Fruit fly (Drosophila melanogaster) whole organism, embryonic: ENCODE data around the gene SMC6.

Experiments used
- ATbp ChIP-seq: fragments of 200-800 bp; sonication (Bioruptor generic); optimal IDR thresholded peaks from 2 replicates; lab custom pipeline; 2017; ENCODE audit warnings: missing biosample characterization, mild to moderate bottlenecking, missing genetic modification characterization, missing genetic modification reagents
- CG1233 ChIP-seq: fragments of 200-800 bp; sonication (Bioruptor generic); optimal IDR thresholded peaks from 4 replicates; lab custom pipeline; 2018; ENCODE audit warnings: missing biosample characterization, mild to moderate bottlenecking, missing genetic modification characterization
- CG12391 ChIP-seq: fragments of 200-800 bp; sonication (Bioruptor generic); optimal IDR thresholded peaks from 3 replicates; lab custom pipeline; 2018; ENCODE audit warnings: missing biosample characterization, mild to moderate bottlenecking, missing genetic modification characterization, moderate library complexity
- CG14710 ChIP-seq: fragments of 200-800 bp; sonication (Bioruptor generic); optimal IDR thresholded peaks from 3 replicates; lab custom pipeline; 2019; ENCODE audit warnings: missing biosample characterization, mild to moderate bottlenecking, missing genetic modification characterization, moderate library complexity
- CG15269 ChIP-seq: fragments of 200-800 bp; sonication (Bioruptor generic); optimal IDR thresholded peaks from 2 replicates; lab custom pipeline; 2018; ENCODE audit warnings: missing biosample characterization, mild to moderate bottlenecking, missing genetic modification characterization, moderate library complexity
- CG15601 ChIP-seq: fragments of 200-800 bp; sonication (Bioruptor generic); optimal IDR thresholded peaks from 3 replicates; lab custom pipeline; 2019; ENCODE audit warnings: missing biosample characterization, mild to moderate bottlenecking, missing genetic modification characterization, moderate library complexity
- CG17359 ChIP-seq: fragments of 200-800 bp; sonication (Bioruptor generic); optimal IDR thresholded peaks from 3 replicates; lab custom pipeline; 2018; ENCODE audit warnings: missing biosample characterization, mild to moderate bottlenecking, missing genetic modification characterization, moderate library complexity
- CG18599 ChIP-seq: fragments of 200-800 bp; sonication (Bioruptor generic); optimal IDR thresholded peaks from 3 replicates; lab custom pipeline; 2017; ENCODE audit warnings: missing biosample characterization, missing genetic modification characterization, mild to moderate bottlenecking, moderate library complexity, missing genetic modification reagents
- CG18619 ChIP-seq: fragments of 200-800 bp; sonication (Bioruptor generic); optimal IDR thresholded peaks from 3 replicates; lab custom pipeline; 2017; ENCODE audit warnings: missing biosample characterization, mild to moderate bottlenecking, missing genetic modification characterization
- CG2678 ChIP-seq: fragments of 200-800 bp; sonication (Bioruptor generic); optimal IDR thresholded peaks from 3 replicates; lab custom pipeline; 2019; ENCODE audit warnings: missing biosample characterization, mild to moderate bottlenecking, missing genetic modification characterization, moderate library complexity
- CG2712 ChIP-seq: fragments of 200-800 bp; optimal IDR thresholded peaks from 3 replicates; lab custom pipeline; 2019; ENCODE audit warnings: missing biosample characterization, mild to moderate bottlenecking, missing genetic modification characterization, moderate library complexity
- CG2875 ChIP-seq: fragments of 200-800 bp; sonication (Bioruptor generic); optimal IDR thresholded peaks from 2 replicates; lab custom pipeline; 2017; ENCODE audit warnings: missing biosample characterization, mild to moderate bottlenecking, missing genetic modification characterization, missing genetic modification reagents
- CG30020 ChIP-seq: fragments of 200-800 bp; optimal IDR thresholded peaks from 2 replicates; lab custom pipeline; 2019; ENCODE audit warnings: missing biosample characterization, mild to moderate bottlenecking, missing genetic modification characterization, moderate library complexity
- CG31441 ChIP-seq: fragments of 200-800 bp; sonication (Bioruptor generic); IDR thresholded peaks from 2 replicates; pipeline ENCODE4 v1.3.6; 2022; ENCODE audit warnings: missing biosample characterization, missing genetic modification characterization
- CG4820 ChIP-seq: fragments of 200-800 bp; sonication (Bioruptor generic); optimal IDR thresholded peaks from 3 replicates; lab custom pipeline; 2016; ENCODE audit warnings: missing biosample characterization, missing genetic modification characterization
- CG6689 ChIP-seq: fragments of 200-800 bp; sonication (Bioruptor generic); IDR thresholded peaks from 2 replicates; pipeline ENCODE4 v1.3.6; 2022; ENCODE audit warnings: missing biosample characterization, missing genetic modification characterization
- CG8388 ChIP-seq: fragments of 200-800 bp; sonication (Bioruptor generic); optimal IDR thresholded peaks from 2 replicates; lab custom pipeline; 2019; ENCODE audit warnings: missing biosample characterization, mild to moderate bottlenecking, missing genetic modification characterization, moderate library complexity
- Drgx ChIP-seq: fragments of 200-800 bp; sonication (Bioruptor generic); IDR thresholded peaks from 2 replicates; pipeline ENCODE4 v1.3.6; 2022; ENCODE audit warnings: missing biosample characterization, missing genetic modification characterization
- Eip74EF ChIP-seq, 2 experiments: fragments of 200-800 bp in 1 of 2; fragments of >200 bp in 1 of 2; sonication (Bioruptor generic) in 1 of 2; optimal IDR thresholded peaks; 2 replicates each; lab custom pipeline; 2017 to 2019; ENCODE audit warnings: missing biosample characterization in 2 of 2, missing genetic modification characterization in 2 of 2, mild to moderate bottlenecking in 1 of 2, moderate library complexity in 1 of 2
- Hmx ChIP-seq: fragments of 200-800 bp; sonication (Bioruptor generic); optimal IDR thresholded peaks from 2 replicates; lab custom pipeline; 2016; ENCODE audit warnings: missing biosample characterization, missing genetic modification characterization
- Hr3 ChIP-seq: fragments of 200-800 bp; sonication (Bioruptor generic); optimal IDR thresholded peaks from 3 replicates; lab custom pipeline; 2016; ENCODE audit warnings: missing biosample characterization, missing genetic modification characterization
- Hr51 ChIP-seq, 2 experiments: fragments of 200-800 bp; sonication (Bioruptor generic); optimal IDR thresholded peaks; 2 replicates in 1 of 2; 3 replicates in 1 of 2; lab custom pipeline; 2016 to 2018; ENCODE audit warnings: missing biosample characterization in 2 of 2, missing genetic modification characterization in 2 of 2, mild to moderate bottlenecking in 1 of 2, moderate library complexity in 1 of 2
- Hr78 ChIP-seq, 2 experiments: fragments of 200-800 bp in 1 of 2; fragments of >200 bp in 1 of 2; sonication (Bioruptor generic) in 1 of 2; optimal IDR thresholded peaks; 2 replicates each; lab custom pipeline; 2017 to 2019; ENCODE audit warnings: missing biosample characterization in 2 of 2, missing genetic modification characterization in 2 of 2, mild to moderate bottlenecking in 1 of 2, moderate library complexity in 1 of 2
- Hsf ChIP-seq: fragments of 200-800 bp; sonication (Bioruptor generic); optimal IDR thresholded peaks from 3 replicates; lab custom pipeline; 2016; ENCODE audit warnings: missing biosample characterization, missing genetic modification characterization
- MTF-1 ChIP-seq: fragments of 200-800 bp; sonication (Bioruptor generic); optimal IDR thresholded peaks from 2 replicates; lab custom pipeline; 2018; ENCODE audit warnings: missing biosample characterization, mild to moderate bottlenecking, missing genetic modification characterization, borderline replicate concordance
- Med ChIP-seq: fragments of 200-800 bp; sonication (Bioruptor generic); peaks from one replicate; lab custom pipeline; 2016; ENCODE audit warnings: missing biosample characterization, missing genetic modification characterization, mild to moderate bottlenecking, inconsistent platforms, moderate library complexity
- Oli ChIP-seq: fragments of 200-800 bp; sonication (Bioruptor generic); optimal IDR thresholded peaks from 2 replicates; lab custom pipeline; 2018; ENCODE audit warnings: missing biosample characterization, mild to moderate bottlenecking, missing genetic modification characterization, moderate library complexity
- Sox100B ChIP-seq: fragments of 200-800 bp; sonication (Bioruptor generic); optimal IDR thresholded peaks from 3 replicates; lab custom pipeline; 2018; ENCODE audit warnings: missing biosample characterization, mild to moderate bottlenecking, missing genetic modification characterization
- Sox102F ChIP-seq: fragments of 200-800 bp; sonication (Bioruptor generic); optimal IDR thresholded peaks from 2 replicates; lab custom pipeline; 2018; ENCODE audit warnings: missing biosample characterization, mild to moderate bottlenecking, missing genetic modification characterization, moderate library complexity
- Ssrp ChIP-seq: fragments of 200-800 bp; sonication (Bioruptor generic); optimal IDR thresholded peaks from 2 replicates; lab custom pipeline; 2018; ENCODE audit warnings: missing biosample characterization, mild to moderate bottlenecking, missing genetic modification characterization, moderate library complexity
- Xbp1 ChIP-seq: fragments of 200-800 bp; sonication (Bioruptor generic); optimal IDR thresholded peaks from 3 replicates; lab custom pipeline; 2016; ENCODE audit warnings: missing biosample characterization, mild to moderate bottlenecking, missing genetic modification characterization
- Xrp1 ChIP-seq: fragments of 200-800 bp; sonication (Bioruptor generic); IDR thresholded peaks from 2 replicates; pipeline ENCODE4 v1.3.6; 2022; ENCODE audit warnings: missing biosample characterization, missing genetic modification characterization
- al ChIP-seq: fragments of 200-800 bp; sonication (Bioruptor generic); IDR thresholded peaks from 2 replicates; pipeline ENCODE4 v1.3.6; 2022; ENCODE audit warnings: missing biosample characterization, missing genetic modification characterization
- az2 ChIP-seq: fragments of 200-800 bp; sonication (Bioruptor generic); optimal IDR thresholded peaks from 3 replicates; lab custom pipeline; 2016; ENCODE audit warnings: missing biosample characterization, missing genetic modification characterization
- bsh ChIP-seq, 2 experiments: fragments of 200-800 bp; sonication (Bioruptor generic); optimal IDR thresholded peaks; 2 replicates each; lab custom pipeline; 2017 to 2018; ENCODE audit warnings: mild to moderate bottlenecking in 2 of 2, missing biosample characterization in 2 of 2, missing genetic modification characterization in 2 of 2, moderate library complexity in 1 of 2
- chinmo ChIP-seq: fragments of 200-800 bp; sonication (Bioruptor generic); IDR thresholded peaks from 4 replicates; pipeline ENCODE4 v1.3.6; 2022; ENCODE audit warnings: missing biosample characterization, missing genetic modification characterization; ENCODE audit not compliant: partially characterized antibody
- corto ChIP-seq: fragments of 200-800 bp; sonication (Bioruptor generic); optimal IDR thresholded peaks from 2 replicates; lab custom pipeline; 2016; ENCODE audit warnings: missing biosample characterization, mild to moderate bottlenecking, missing genetic modification characterization, moderate library complexity
- gce ChIP-seq: fragments of 200-800 bp; sonication (Bioruptor generic); IDR thresholded peaks from 3 replicates; pipeline ENCODE4 v1.3.6; 2022; ENCODE audit warnings: missing biosample characterization, missing genetic modification characterization
- gem ChIP-seq: fragments of 200-800 bp; sonication (Bioruptor generic); optimal IDR thresholded peaks from 2 replicates; lab custom pipeline; 2019; ENCODE audit warnings: missing biosample characterization, mild to moderate bottlenecking, missing genetic modification characterization, moderate library complexity
- gsb-n ChIP-seq: fragments of 200-800 bp; sonication (Bioruptor generic); optimal IDR thresholded peaks from 3 replicates; lab custom pipeline; 2018; ENCODE audit warnings: missing biosample characterization, mild to moderate bottlenecking, missing genetic modification characterization
- lbe ChIP-seq: fragments of 200-800 bp; sonication (Bioruptor generic); optimal IDR thresholded peaks from 2 replicates; lab custom pipeline; 2016; ENCODE audit warnings: missing biosample characterization, mild to moderate bottlenecking, missing genetic modification characterization
- nmo ChIP-seq: fragments of 200-800 bp; sonication (Bioruptor generic); optimal IDR thresholded peaks from 2 replicates; lab custom pipeline; 2018; ENCODE audit warnings: missing biosample characterization, mild to moderate bottlenecking, missing genetic modification characterization, moderate library complexity
- sens ChIP-seq: fragments of 200-800 bp; sonication (Bioruptor generic); peaks from one replicate; lab custom pipeline; 2016; ENCODE audit warnings: missing biosample characterization, missing genetic modification characterization
- sima ChIP-seq: fragments of 200-800 bp; sonication (Bioruptor generic); optimal IDR thresholded peaks from 2 replicates; lab custom pipeline; 2016; ENCODE audit warnings: missing biosample characterization, missing genetic modification characterization
- sqz ChIP-seq: fragments of 200-800 bp; sonication (Bioruptor generic); optimal IDR thresholded peaks from 3 replicates; lab custom pipeline; 2018; ENCODE audit warnings: missing biosample characterization, mild to moderate bottlenecking, missing genetic modification characterization
- tup ChIP-seq: fragments of 200-800 bp; sonication (Bioruptor generic); optimal IDR thresholded peaks from 2 replicates; lab custom pipeline; 2016; ENCODE audit warnings: missing biosample characterization, mild to moderate bottlenecking, missing genetic modification characterization, moderate library complexity
- vvl ChIP-seq: fragments of 200-800 bp; sonication (Bioruptor generic); IDR thresholded peaks from 2 replicates; pipeline ENCODE4 v1.3.6; 2022; ENCODE audit warnings: missing biosample characterization, missing genetic modification characterization
- zfh1 ChIP-seq: fragments of 200-800 bp; sonication (Bioruptor generic); IDR thresholded peaks from 3 replicates; pipeline ENCODE4 v1.3.6; 2022; ENCODE audit warnings: missing biosample characterization, missing genetic modification characterization

SMC6 gene

dm6 chr3R:24203426-24203825 is 10.2 kb upstream of the SMC6 start (continued):
- peak; percentile 45 for TF ChIP-seq CG2678
- TF ChIP-seq Med, result peak; percentile 47
- TF ChIP-seq CG30020, result no peak
- peak; percentile 44 for TF ChIP-seq CG8388 (GFP tag; lab: Kevin White, UChicago)
- TF ChIP-seq Ssrp (tag; lab: Kevin White, UChicago), result peak; percentile 6
- TF ChIP-seq CG17359 (tag; lab: Kevin White, UChicago), result peak; percentile 31
- TF ChIP-seq tup (GFP tag; lab: Kevin White, UChicago), result no peak
- peak; percentile 69 for TF ChIP-seq lbe (GFP tag; lab: Kevin White, UChicago)
- TF ChIP-seq gce (GFP tag; lab: Robert Waterston, UW), result no peak
- peak; percentile 40 for TF ChIP-seq Oli (tag; lab: Kevin White, UChicago)
- peak; percentile 55 for TF ChIP-seq Sox102F (GFP tag; lab: Kevin White, UChicago)
- TF ChIP-seq Hr3 (GFP tag; lab: Kevin White, UChicago), result peak; percentile 16
- TF ChIP-seq gsb-n, result no peak
- TF ChIP-seq Hsf, result peak; percentile 11
- peak; percentile 2 for TF ChIP-seq CG18599 (GFP tag; lab: Kevin White, UChicago)
- TF ChIP-seq CG2712, result peak; percentile 47
- peak; percentile 44 for TF ChIP-seq CG15269 (tag; lab: Kevin White, UChicago)
- peak; percentile 23 for TF ChIP-seq CG12391 (tag; lab: Kevin White, UChicago)
- no peak for TF ChIP-seq MTF-1 (GFP tag; lab: Kevin White, UChicago)
- TF ChIP-seq az2, result peak; percentile 21
- TF ChIP-seq zfh1 (GFP tag; lab: Robert Waterston, UW), result 0 out of 3 replicates have a peak, but pooled peaks have one; percentile 14
- TF ChIP-seq bsh (GFP tag; optimal IDR thresholded peaks at IDR 0.05; lab: Kevin White, UChicago), result peak; percentile 19 to 67
- peak; percentile 67 for TF ChIP-seq sens (GFP tag; lab: Kevin White, UChicago)
- no peak for TF ChIP-seq al (GFP tag; lab: Robert Waterston, UW)
- TF ChIP-seq Xbp1 (GFP tag; lab: Kevin White, UChicago), result peak; percentile 24
- peak in 1 of 2 experiments; percentile 65 for TF ChIP-seq Hr51 (GFP tag; optimal IDR thresholded peaks at IDR 0.05; lab: Kevin White, UChicago)
- peak; percentile 55 for TF ChIP-seq CG31441 (GFP tag; lab: Robert Waterston, UW)
- peak in 1 of 2 experiments; percentile 5 for TF ChIP-seq Hr78 (GFP tag; optimal IDR thresholded peaks at IDR 0.05; lab: Kevin White, UChicago)
- peak; percentile 85 for TF ChIP-seq Drgx (GFP tag; lab: Robert Waterston, UW)
- peak in 1 of 2 experiments; percentile 43 for TF ChIP-seq Eip74EF (GFP tag; optimal IDR thresholded peaks at IDR 0.05; lab: Kevin White, UChicago)
- peak; percentile 38; the same call in 1 of the 2 replicates for TF ChIP-seq vvl (GFP tag; lab: Robert Waterston, UW)
- peak; percentile 35 for TF ChIP-seq nmo (GFP tag; lab: Kevin White, UChicago)
- no peak for TF ChIP-seq CG18619
- TF ChIP-seq ATbp, result peak; percentile 23
- TF ChIP-seq CG1233 (GFP tag; lab: Kevin White, UChicago), result no peak
- TF ChIP-seq CG4820 (GFP tag; lab: Kevin White, UChicago), result peak; percentile 2
- TF ChIP-seq Hmx (GFP tag; lab: Kevin White, UChicago), result no peak
- peak; percentile 3 for TF ChIP-seq CG14710 (tag; lab: Kevin White, UChicago)
- TF ChIP-seq CG2875 (GFP tag; lab: Kevin White, UChicago), result peak; percentile 15
- TF ChIP-seq CG6689 (GFP tag; lab: Robert Waterston, UW), result peak; percentile 51
- peak; percentile 12 for TF ChIP-seq CG15601 (tag; lab: Kevin White, UChicago)
- peak; percentile 24 for TF ChIP-seq corto
- 0 out of 4 replicates have a peak, but pooled peaks have one; percentile 27 for TF ChIP-seq chinmo (GFP tag; lab: Robert Waterston, UW)
- peak; percentile 53; the same call in 1 of the 2 replicates for TF ChIP-seq Xrp1 (GFP tag; lab: Robert Waterston, UW)
- TF ChIP-seq gem (tag; lab: Kevin White, UChicago), result peak; percentile 53
- peak; percentile 50 for TF ChIP-seq Sox100B (GFP tag; lab: Kevin White, UChicago)
- peak; percentile 46 for TF ChIP-seq sqz (GFP tag; lab: Kevin White, UChicago)
- TF ChIP-seq sima (GFP tag; lab: Kevin White, UChicago), result no peak
